Fruit fly (Drosophila melanogaster): ENCODE results near the gene Sce.
A peak's percentile ranks its signal among the peaks of the same experiment; 100 is the strongest.

Sce gene

dm6 chr3R:27679019-27679418 lies 2.8 kb downstream of the Sce start, which contains the start of gene CG12883:
Gene CG12883, plus strand, starts transcription at chr3R:27679291.
- TF ChIP-seq D1 (tag; optimal IDR thresholded peaks at IDR 0.05) (no peak), rn (GFP tag; IDR thresholded peaks at IDR 0.05) (no peak), EcR (GFP tag; optimal IDR thresholded peaks at IDR 0.05) (no peak), CG34367 (tag; optimal IDR thresholded peaks at IDR 0.05) (no peak), CG13204 (GFP tag; optimal IDR thresholded peaks at IDR 0.05) (no peak), CG32121 (GFP tag; IDR thresholded peaks at IDR 0.05) (no peak), fd96Ca (GFP tag; IDR thresholded peaks at IDR 0.05) (no peak), CG15710 (tag; optimal IDR thresholded peaks at IDR 0.05) (no peak), CG8301 (tag; optimal IDR thresholded peaks at IDR 0.05) (no peak), CG17806 (tag; optimal IDR thresholded peaks at IDR 0.05) (no peak), CG12605 (GFP tag; IDR thresholded peaks at IDR 0.05) (no peak), CG10348 (GFP tag; IDR thresholded peaks at IDR 0.05) (no peak), Snoo (tag; optimal IDR thresholded peaks at IDR 0.05) (no peak), CG4496 (GFP tag; IDR thresholded peaks at IDR 0.05) (no peak), CG8159 (tag; optimal IDR thresholded peaks at IDR 0.05) (no peak), CG9948 (tag; optimal IDR thresholded peaks at IDR 0.05) (no peak)

dm6 chr3R:27677174-27677726 lies 4.6 kb downstream of the Sce start, which contains the start of gene Hsdl2:
Gene Hsdl2, plus strand, starts transcription at chr3R:27677522.
- peak; percentile 75 for TF ChIP-seq CG12605 (GFP tag; IDR thresholded peaks at IDR 0.05)
- TF ChIP-seq fd96Ca (GFP tag; IDR thresholded peaks at IDR 0.05) = peak; percentile 27; the same call in 1 of the 3 replicates
- TF ChIP-seq CG15710 (tag; optimal IDR thresholded peaks at IDR 0.05) = peak; percentile 52
- no peak for TF ChIP-seq CG9948 (tag; optimal IDR thresholded peaks at IDR 0.05)
- peak; percentile 46 for TF ChIP-seq Ets98B (GFP tag; IDR thresholded peaks at IDR 0.05)
- TF ChIP-seq rn (GFP tag; IDR thresholded peaks at IDR 0.05) = no peak
- TF ChIP-seq EcR (GFP tag; optimal IDR thresholded peaks at IDR 0.05) = no peak
- TF ChIP-seq gl (tag; optimal IDR thresholded peaks at IDR 0.05) = peak; percentile 98
- peak; percentile 87 for TF ChIP-seq CG14655 (GFP tag; optimal IDR thresholded peaks at IDR 0.05)
- peak; percentile 83 for TF ChIP-seq CG8301 (tag; optimal IDR thresholded peaks at IDR 0.05)
- TF ChIP-seq Snoo (tag; optimal IDR thresholded peaks at IDR 0.05) = no peak
- peak; percentile 32; the same call in 2 of the 3 replicates for TF ChIP-seq CG4496 (GFP tag; IDR thresholded peaks at IDR 0.05)
- TF ChIP-seq Pif1B (GFP tag; optimal IDR thresholded peaks at IDR 0.05) = peak; percentile 81
- peak; percentile 61 for TF ChIP-seq CG8159 (tag; optimal IDR thresholded peaks at IDR 0.05)
- TF ChIP-seq CG17806 (tag; optimal IDR thresholded peaks at IDR 0.05) = peak; percentile 71
- TF ChIP-seq CG32121 (GFP tag; IDR thresholded peaks at IDR 0.05) = peak; percentile 50; the same call in 1 of the 2 replicates
- TF ChIP-seq CG34367 (tag; optimal IDR thresholded peaks at IDR 0.05) = peak; percentile 74
- peak; percentile 91 for TF ChIP-seq CG13204 (GFP tag; optimal IDR thresholded peaks at IDR 0.05)
- peak; percentile 84 for TF ChIP-seq Pif1A (GFP tag; optimal IDR thresholded peaks at IDR 0.05)
- TF ChIP-seq D1 (tag; optimal IDR thresholded peaks at IDR 0.05) = no peak
- no peak for TF ChIP-seq CG10348 (GFP tag; IDR thresholded peaks at IDR 0.05)

dm6 chr3R:27662857-27663256 lies 19.0 kb downstream of the Sce start:
- no peak for TF ChIP-seq Ets98B (GFP tag; IDR thresholded peaks at IDR 0.05)
- peak; percentile 93 for TF ChIP-seq CG12605 (GFP tag; IDR thresholded peaks at IDR 0.05)

dm6 chr3R:27661971-27662489 lies 19.8 kb downstream of the Sce start, which contains the start of gene unc80:
Gene unc80, plus strand, starts transcription at chr3R:27662439.
- TF ChIP-seq CG17806 (tag; optimal IDR thresholded peaks at IDR 0.05) (no peak), CG8159 (tag; optimal IDR thresholded peaks at IDR 0.05) (no peak)

dm6 chr3R:27661389-27661788 lies 20.4 kb downstream of the Sce start:
- TF ChIP-seq CG12605 (GFP tag; IDR thresholded peaks at IDR 0.05) (peak; percentile 87), CG8159 (tag; optimal IDR thresholded peaks at IDR 0.05) (no peak)

- TF ChIP-seq Pif1B (GFP tag; optimal IDR thresholded peaks at IDR 0.05) (no peak), CG8301 (tag; optimal IDR thresholded peaks at IDR 0.05) (no peak), D1 (tag; optimal IDR thresholded peaks at IDR 0.05) (no peak), rn (GFP tag; IDR thresholded peaks at IDR 0.05) (no peak), CG32121 (GFP tag; IDR thresholded peaks at IDR 0.05) (no peak), CG10348 (GFP tag; IDR thresholded peaks at IDR 0.05) (no peak), Ets98B (GFP tag; IDR thresholded peaks at IDR 0.05) (no peak), CG17806 (tag; optimal IDR thresholded peaks at IDR 0.05) (no peak), CG34367 (tag; optimal IDR thresholded peaks at IDR 0.05) (no peak), gl (tag; optimal IDR thresholded peaks at IDR 0.05) (no peak), CG4496 (GFP tag; IDR thresholded peaks at IDR 0.05) (no peak), CG8159 (tag; optimal IDR thresholded peaks at IDR 0.05) (no peak), fd96Ca (GFP tag; IDR thresholded peaks at IDR 0.05) (no peak), CG12605 (GFP tag; IDR thresholded peaks at IDR 0.05) (no peak), CG9948 (tag; optimal IDR thresholded peaks at IDR 0.05) (no peak), Pif1A (GFP tag; optimal IDR thresholded peaks at IDR 0.05) (no peak), Snoo (tag; optimal IDR thresholded peaks at IDR 0.05) (no peak), CG15710 (tag; optimal IDR thresholded peaks at IDR 0.05) (no peak), CG13204 (GFP tag; optimal IDR thresholded peaks at IDR 0.05) (no peak), EcR (GFP tag; optimal IDR thresholded peaks at IDR 0.05) (no peak)
Measured at dm6 chr3R:27660127-27660579, 21.7 kb downstream of the Sce start, which contains the start of gene Mlc1. Gene Mlc1, minus strand, starts transcription at chr3R:27660177.

Measured in whole organism, pupa.